Fruit fly (Drosophila melanogaster) whole organism, prepupa: ENCODE measurements around the gene CG43072.
A peak's percentile ranks its signal among the peaks of the same experiment; 100 is the strongest.

ENCODE experiments used
- Blimp-1 ChIP-seq: fragments of 200-800 bp; sonication (Bioruptor generic); optimal IDR thresholded peaks from 3 replicates; lab custom pipeline; 2017; ENCODE audit warnings: missing biosample characterization, missing genetic modification characterization, mild to moderate bottlenecking, moderate library complexity, missing genetic modification reagents
- CG10669 ChIP-seq: fragments of 200-800 bp; sonication (Bioruptor generic); optimal IDR thresholded peaks from 3 replicates; lab custom pipeline; 2018; ENCODE audit warnings: missing biosample characterization, mild to moderate bottlenecking, missing genetic modification characterization, moderate library complexity
- CG11294 ChIP-seq: fragments of 200-800 bp; sonication (Bioruptor generic); IDR thresholded peaks from 2 replicates; pipeline ENCODE4 v1.3.6; 2022; ENCODE audit warnings: missing biosample characterization, missing genetic modification characterization
- CG11762 ChIP-seq: fragments of 200-800 bp; sonication (Bioruptor generic); optimal IDR thresholded peaks from 3 replicates; lab custom pipeline; 2016; ENCODE audit warnings: missing biosample characterization, missing genetic modification characterization; ENCODE audit not compliant: insufficient read depth
- CG11902 ChIP-seq: fragments of 200-800 bp; sonication (Bioruptor generic); optimal IDR thresholded peaks from 3 replicates; lab custom pipeline; 2016; ENCODE audit warnings: missing biosample characterization, missing genetic modification characterization
- CG15336 ChIP-seq: fragments of 200-800 bp; sonication (Bioruptor generic); IDR thresholded peaks from 2 replicates; pipeline ENCODE4 v1.3.6; 2022; ENCODE audit warnings: missing biosample characterization, missing genetic modification characterization
- CG16779 ChIP-seq: fragments of 200-800 bp; sonication (Bioruptor generic); optimal IDR thresholded peaks from 3 replicates; lab custom pipeline; 2017; ENCODE audit warnings: missing biosample characterization, mild to moderate bottlenecking, missing genetic modification characterization
- CG31627 ChIP-seq: fragments of 200-800 bp; sonication (Bioruptor generic); optimal IDR thresholded peaks from 3 replicates; lab custom pipeline; 2016; ENCODE audit warnings: missing biosample characterization, missing genetic modification characterization
- CG34406 ChIP-seq: fragments of 200-800 bp; sonication (Bioruptor generic); optimal IDR thresholded peaks from 3 replicates; lab custom pipeline; 2016; ENCODE audit warnings: missing biosample characterization, missing genetic modification characterization
- CG4318 ChIP-seq: fragments of 200-800 bp; sonication (Bioruptor generic); optimal IDR thresholded peaks from 3 replicates; lab custom pipeline; 2017; ENCODE audit warnings: missing biosample characterization, mild to moderate bottlenecking, missing genetic modification characterization
- CG6163 ChIP-seq: fragments of 200-800 bp; sonication (Bioruptor generic); IDR thresholded peaks from 3 replicates; pipeline ENCODE4 v1.3.6; 2022; ENCODE audit warnings: missing biosample characterization, missing genetic modification characterization
- CG6276 ChIP-seq: fragments of 200-800 bp; sonication (Bioruptor generic); optimal IDR thresholded peaks from 2 replicates; lab custom pipeline; 2017; ENCODE audit warnings: missing biosample characterization, mild to moderate bottlenecking, missing genetic modification characterization
- CG6792 ChIP-seq: fragments of 200-800 bp; sonication (Bioruptor generic); optimal IDR thresholded peaks from 3 replicates; lab custom pipeline; 2016; ENCODE audit warnings: missing biosample characterization, missing genetic modification characterization
- CG6808 ChIP-seq: fragments of 200-800 bp; sonication (Bioruptor generic); optimal IDR thresholded peaks from 3 replicates; lab custom pipeline; 2017; ENCODE audit warnings: missing biosample characterization, missing genetic modification characterization, mild to moderate bottlenecking, moderate library complexity, missing genetic modification reagents
- CG6854 ChIP-seq: fragments of 200-800 bp; sonication (Bioruptor generic); optimal IDR thresholded peaks from 2 replicates; lab custom pipeline; 2017; ENCODE audit warnings: missing biosample characterization, mild to moderate bottlenecking, missing genetic modification characterization
- CG7368 ChIP-seq: fragments of 200-800 bp; sonication (Bioruptor generic); optimal IDR thresholded peaks from 3 replicates; lab custom pipeline; 2016; ENCODE audit warnings: missing biosample characterization, missing genetic modification characterization
- CG8119 ChIP-seq: fragments of 200-800 bp; sonication (Bioruptor generic); IDR thresholded peaks from 3 replicates; pipeline ENCODE4 v1.3.6; 2022; ENCODE audit warnings: missing biosample characterization, missing genetic modification characterization
- CG8319 ChIP-seq: fragments of 200-800 bp; sonication (Bioruptor generic); optimal IDR thresholded peaks from 3 replicates; lab custom pipeline; 2016; ENCODE audit warnings: missing biosample characterization, missing genetic modification characterization
- CG8632 ChIP-seq: fragments of 200-800 bp; sonication (Bioruptor generic); optimal IDR thresholded peaks from 3 replicates; lab custom pipeline; 2016; ENCODE audit warnings: missing biosample characterization, missing genetic modification characterization
- Eip75B ChIP-seq: fragments of 200-800 bp; sonication (Bioruptor generic); optimal IDR thresholded peaks from 3 replicates; lab custom pipeline; 2016; ENCODE audit warnings: missing biosample characterization, missing genetic modification characterization
- Eip78C ChIP-seq: fragments of 200-800 bp; sonication (Bioruptor generic); peaks from one replicate; lab custom pipeline; 2016; ENCODE audit warnings: missing biosample characterization, missing genetic modification characterization
- Eip93F ChIP-seq: fragments of 200-800 bp; sonication (Bioruptor generic); optimal IDR thresholded peaks from 2 replicates; lab custom pipeline; 2016; ENCODE audit warnings: missing biosample characterization, mild to moderate bottlenecking, missing genetic modification characterization
- Ets96B ChIP-seq: fragments of 200-800 bp; optimal IDR thresholded peaks from 2 replicates; lab custom pipeline; 2019; ENCODE audit warnings: missing biosample characterization, mild to moderate bottlenecking, missing genetic modification characterization, moderate library complexity
- Hr38 ChIP-seq: sonication (Bioruptor generic); optimal IDR thresholded peaks from 2 replicates; lab custom pipeline; 2016; ENCODE audit warnings: missing biosample characterization, missing genetic modification characterization
- Hr4 ChIP-seq: fragments of 200-800 bp; sonication (Bioruptor generic); optimal IDR thresholded peaks from 3 replicates; lab custom pipeline; 2016; ENCODE audit warnings: missing biosample characterization, missing genetic modification characterization
- Lpt ChIP-seq: fragments of 200-800 bp; sonication (Bioruptor generic); optimal IDR thresholded peaks from 3 replicates; lab custom pipeline; 2016; ENCODE audit warnings: missing biosample characterization, missing genetic modification characterization
- Met ChIP-seq: fragments of 200-800 bp; sonication (Bioruptor generic); optimal IDR thresholded peaks from 3 replicates; lab custom pipeline; 2016; ENCODE audit warnings: missing biosample characterization, missing genetic modification characterization
- Smox ChIP-seq: fragments of 200-800 bp; sonication (Bioruptor generic); optimal IDR thresholded peaks from 3 replicates; lab custom pipeline; 2016; ENCODE audit warnings: missing biosample characterization, missing genetic modification characterization
- Sox102F ChIP-seq: fragments of 200-800 bp; sonication (Bioruptor generic); optimal IDR thresholded peaks from 2 replicates; lab custom pipeline; 2016; ENCODE audit warnings: missing biosample characterization, mild to moderate bottlenecking, missing genetic modification characterization
- Sox14 ChIP-seq: fragments of 200-800 bp; sonication (Bioruptor generic); optimal IDR thresholded peaks from 3 replicates; lab custom pipeline; 2016; ENCODE audit warnings: missing biosample characterization, missing genetic modification characterization
- achi ChIP-seq: fragments of 200-800 bp; sonication (Bioruptor generic); optimal IDR thresholded peaks from 3 replicates; lab custom pipeline; 2016; ENCODE audit warnings: missing biosample characterization, missing genetic modification characterization
- acj6 ChIP-seq: fragments of 200-800 bp; sonication (Bioruptor generic); optimal IDR thresholded peaks from 3 replicates; lab custom pipeline; 2016; ENCODE audit warnings: missing biosample characterization, missing genetic modification characterization
- cyc ChIP-seq: fragments of 200-800 bp; sonication (Bioruptor generic); optimal IDR thresholded peaks from 3 replicates; lab custom pipeline; 2016; ENCODE audit warnings: missing biosample characterization, missing genetic modification characterization
- dac ChIP-seq: fragments of 200-800 bp; sonication (Bioruptor generic); optimal IDR thresholded peaks from 2 replicates; lab custom pipeline; 2017; ENCODE audit warnings: missing biosample characterization, mild to moderate bottlenecking, missing genetic modification characterization
- dsx ChIP-seq: fragments of 200-800 bp; optimal IDR thresholded peaks from 3 replicates; lab custom pipeline; 2019; ENCODE audit warnings: missing biosample characterization, mild to moderate bottlenecking, missing genetic modification characterization, moderate library complexity; ENCODE audit not compliant: poor library complexity, severe bottlenecking
- eg ChIP-seq: fragments of 200-800 bp; sonication (Bioruptor generic); IDR thresholded peaks from 3 replicates; pipeline ENCODE4 v1.3.6; 2022; ENCODE audit warnings: missing biosample characterization, missing genetic modification characterization
- fd85E ChIP-seq: fragments of 200-800 bp; sonication (Bioruptor generic); optimal IDR thresholded peaks from 3 replicates; lab custom pipeline; 2016; ENCODE audit warnings: missing biosample characterization, missing genetic modification characterization
- lz ChIP-seq: fragments of 200-800 bp; sonication (Bioruptor generic); optimal IDR thresholded peaks from 3 replicates; lab custom pipeline; 2016; ENCODE audit warnings: missing biosample characterization, missing genetic modification characterization
- net ChIP-seq: fragments of 200-800 bp; sonication (Bioruptor generic); optimal IDR thresholded peaks from 3 replicates; lab custom pipeline; 2016; ENCODE audit warnings: missing biosample characterization, missing genetic modification characterization
- pdm3 ChIP-seq: fragments of 200-800 bp; sonication (Bioruptor generic); optimal IDR thresholded peaks from 3 replicates; lab custom pipeline; 2016; ENCODE audit warnings: missing biosample characterization, missing genetic modification characterization
- salr ChIP-seq, 2 experiments: fragments of 200-800 bp; sonication (Bioruptor generic); optimal IDR thresholded peaks; 3 replicates each; lab custom pipeline; 2016 to 2018; ENCODE audit warnings: missing biosample characterization in 2 of 2, missing genetic modification characterization in 2 of 2, mild to moderate bottlenecking in 1 of 2
- spab ChIP-seq: fragments of 200-800 bp; sonication (Bioruptor generic); optimal IDR thresholded peaks from 2 replicates; lab custom pipeline; 2017; ENCODE audit warnings: missing biosample characterization, mild to moderate bottlenecking, missing genetic modification characterization, missing genetic modification reagents
- ss ChIP-seq, 2 experiments: fragments of 200-800 bp; sonication (Bioruptor generic); optimal IDR thresholded peaks; 2 replicates in 1 of 2; 3 replicates in 1 of 2; lab custom pipeline; 2017 to 2018; ENCODE audit warnings: mild to moderate bottlenecking in 2 of 2, missing biosample characterization in 2 of 2, missing genetic modification characterization in 2 of 2, moderate library complexity in 1 of 2
- svp ChIP-seq: fragments of 200-800 bp; sonication (Bioruptor generic); peaks from one replicate; lab custom pipeline; 2016; ENCODE audit warnings: missing biosample characterization, missing genetic modification characterization
- topi ChIP-seq: fragments of 200-800 bp; sonication (Bioruptor generic); optimal IDR thresholded peaks from 3 replicates; lab custom pipeline; 2016; ENCODE audit warnings: missing biosample characterization, missing genetic modification characterization

Gene CG43072

dm6 chr3L:21024965-21025833, 40.5 kb upstream of the CG43072 start (continued):
- TF ChIP-seq spab (GFP tag; lab: Kevin White, UChicago), result peak; percentile 67
- TF ChIP-seq Blimp-1 (GFP tag; lab: Kevin White, UChicago), result no peak
- TF ChIP-seq Smox (GFP tag; lab: Kevin White, UChicago), result no peak
- TF ChIP-seq salr (GFP tag; optimal IDR thresholded peaks at IDR 0.05; lab: Kevin White, UChicago), result peak; percentile 28 to 42
- TF ChIP-seq ss (GFP tag; optimal IDR thresholded peaks at IDR 0.05; lab: Kevin White, UChicago), result peak; percentile 72 to 80
- TF ChIP-seq Met, result no peak
- no peak for TF ChIP-seq lz (GFP tag; lab: Kevin White, UChicago)
- TF ChIP-seq acj6 (GFP tag; lab: Kevin White, UChicago), result no peak
- TF ChIP-seq CG6792 (GFP tag; lab: Kevin White, UChicago), result no peak
- no peak for TF ChIP-seq CG8319 (GFP tag; lab: Kevin White, UChicago)
- TF ChIP-seq CG34406, result peak; percentile 7
- TF ChIP-seq CG6163 (GFP tag; lab: Robert Waterston, UW), result peak; percentile 85
- TF ChIP-seq dac, result peak; percentile 40
- TF ChIP-seq Eip75B (GFP tag; lab: Kevin White, UChicago), result peak; percentile 12
- TF ChIP-seq achi, result no peak
- TF ChIP-seq CG6808 (GFP tag; lab: Kevin White, UChicago), result peak; percentile 65

DNA sequence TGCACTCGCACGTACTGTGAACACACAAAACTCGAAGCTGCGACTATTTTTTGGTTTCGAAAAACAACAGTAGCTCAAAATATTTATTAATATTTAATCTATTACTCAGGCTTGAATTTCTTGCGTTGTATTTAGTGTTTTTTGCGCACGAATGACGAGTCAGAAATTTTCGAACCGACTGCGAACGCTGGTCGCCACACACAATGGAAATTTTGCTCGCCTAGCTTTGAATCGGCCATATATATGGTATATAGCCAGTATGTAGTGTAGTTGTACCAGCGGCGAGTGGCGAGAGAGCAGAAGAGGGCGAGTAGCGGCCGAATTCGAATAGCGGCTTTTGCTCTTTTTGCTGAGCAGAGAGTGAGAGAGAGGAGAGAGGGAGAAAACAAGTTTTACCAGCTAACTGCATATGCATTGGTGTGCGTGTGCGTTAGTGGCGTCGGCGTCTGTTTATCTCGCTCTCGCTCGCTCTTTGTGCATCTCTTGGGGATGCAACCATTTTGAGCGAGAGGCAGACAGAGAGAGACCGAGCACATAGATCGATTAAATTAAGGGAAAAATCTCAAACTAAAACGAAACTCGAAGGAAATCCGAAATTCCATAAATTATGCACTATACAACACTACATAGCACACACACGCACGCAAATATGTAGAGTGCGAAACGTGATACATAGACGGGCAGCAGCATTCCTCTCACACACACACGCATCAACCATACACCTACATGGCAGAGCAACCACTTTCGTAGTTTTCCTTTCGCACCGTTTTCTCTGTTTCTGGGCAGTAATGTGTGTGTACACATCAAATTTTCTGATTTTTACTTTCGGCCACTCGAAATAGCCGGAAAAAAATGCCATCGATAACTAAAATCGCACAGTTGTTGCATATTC, 39.4 kb upstream of the CG43072 start:
- TF ChIP-seq Lpt (GFP tag; lab: Kevin White, UChicago) (peak; percentile 25), cyc (GFP tag; lab: Kevin White, UChicago) (no peak), Hr38 (GFP tag; lab: Kevin White, UChicago) (no peak), spab (GFP tag; lab: Kevin White, UChicago) (no peak), Sox14 (GFP tag; lab: Kevin White, UChicago) (peak; percentile 29), pdm3 (GFP tag; lab: Kevin White, UChicago) (no peak), CG8119 (no peak), CG11902 (GFP tag; lab: Kevin White, UChicago) (no peak), Met (peak; percentile 25), net (GFP tag; lab: Kevin White, UChicago) (no peak), Sox102F (no peak), CG10669 (GFP tag; lab: Kevin White, UChicago) (no peak), CG6808 (GFP tag; lab: Kevin White, UChicago) (peak; percentile 25), acj6 (GFP tag; lab: Kevin White, UChicago) (no peak), Eip78C (GFP tag; lab: Kevin White, UChicago) (peak; percentile 71), Ets96B (tag; lab: Kevin White, UChicago) (peak; percentile 15), CG34406 (no peak), CG4318 (GFP tag; lab: Kevin White, UChicago) (no peak), CG6792 (GFP tag; lab: Kevin White, UChicago) (peak; percentile 6), fd85E (GFP tag; lab: Kevin White, UChicago) (no peak), CG31627 (GFP tag; lab: Kevin White, UChicago) (no peak), CG6854 (GFP tag; lab: Kevin White, UChicago) (peak; percentile 27), eg (GFP tag; lab: Robert Waterston, UW) (peak; percentile 60), Eip93F (GFP tag; lab: Kevin White, UChicago) (no peak), CG7368 (GFP tag; lab: Kevin White, UChicago) (no peak), CG11762 (no peak), topi (GFP tag; lab: Kevin White, UChicago) (no peak), ss (GFP tag; optimal IDR thresholded peaks at IDR 0.05; lab: Kevin White, UChicago) (peak; percentile 17 to 33), CG15336 (GFP tag; lab: Robert Waterston, UW) (peak; percentile 52), Hr4 (GFP tag; lab: Kevin White, UChicago) (peak; percentile 31), Eip75B (GFP tag; lab: Kevin White, UChicago) (peak; percentile 17), CG16779 (tag; lab: Kevin White, UChicago) (peak; percentile 23), salr (GFP tag; optimal IDR thresholded peaks at IDR 0.05; lab: Kevin White, UChicago) (peak; percentile 23 to 38), CG11294 (GFP tag; lab: Robert Waterston, UW) (no peak; the same call in 1 of the 2 replicates), CG8632 (GFP tag; lab: Kevin White, UChicago) (no peak), dsx (GFP tag; lab: Kevin White, UChicago) (peak; percentile 16), CG6276 (no peak), svp (peak; percentile 82), CG6163 (GFP tag; lab: Robert Waterston, UW) (peak; percentile 79)
